Fruit fly (Drosophila melanogaster): ENCODE data around the gene Nfs1.

Gene Nfs1

dm6 chr2L:12045941-12046855, 46.7 kb downstream of the Nfs1 start, which contains the start of gene CG6770 (continued):
- TF ChIP-seq Hmx (GFP tag; optimal IDR thresholded peaks at IDR 0.05) (peak; percentile 2), CG3838 (GFP tag; optimal IDR thresholded peaks at IDR 0.05) (peak; percentile 56), NC2α (GFP tag; optimal IDR thresholded peaks at IDR 0.05) (no peak), CG9817 (tag; optimal IDR thresholded peaks at IDR 0.05) (peak; percentile 73), exex (tag; optimal IDR thresholded peaks at IDR 0.05) (peak; percentile 67), Lpt (GFP tag; optimal IDR thresholded peaks at IDR 0.05) (no peak), vnd (GFP tag; IDR thresholded peaks at IDR 0.05; ENCODE audit: partially characterized antibody) (no peak), CG2129 (GFP tag; IDR thresholded peaks at IDR 0.05; ENCODE audit: partially characterized antibody) (no peak), fd102C (GFP tag; optimal IDR thresholded peaks at IDR 0.05) (no peak), CG17802 (tag; optimal IDR thresholded peaks at IDR 0.05) (no peak), otp (GFP tag; IDR thresholded peaks at IDR 0.05) (peak; percentile 52; the same call in 1 of the 3 replicates), ci (GFP tag; IDR thresholded peaks at IDR 0.05) (peak; percentile 89), wor (GFP tag; IDR thresholded peaks at IDR 0.05) (peak; percentile 59), CG8478 (optimal IDR thresholded peaks at IDR 0.05) (peak; percentile 21), tll (GFP tag; optimal IDR thresholded peaks at IDR 0.05) (no peak), CG11093 (GFP tag; IDR thresholded peaks at IDR 0.05) (peak; percentile 73; the same call in 2 of the 3 replicates), H15 (GFP tag; IDR thresholded peaks at IDR 0.05) (peak; percentile 66; the same call in 1 of the 3 replicates), CG2120 (GFP tag; optimal IDR thresholded peaks at IDR 0.05) (peak; percentile 84), z (GFP tag; IDR thresholded peaks at IDR 0.05) (no peak), sima (GFP tag; optimal IDR thresholded peaks at IDR 0.05) (no peak)

DNA sequence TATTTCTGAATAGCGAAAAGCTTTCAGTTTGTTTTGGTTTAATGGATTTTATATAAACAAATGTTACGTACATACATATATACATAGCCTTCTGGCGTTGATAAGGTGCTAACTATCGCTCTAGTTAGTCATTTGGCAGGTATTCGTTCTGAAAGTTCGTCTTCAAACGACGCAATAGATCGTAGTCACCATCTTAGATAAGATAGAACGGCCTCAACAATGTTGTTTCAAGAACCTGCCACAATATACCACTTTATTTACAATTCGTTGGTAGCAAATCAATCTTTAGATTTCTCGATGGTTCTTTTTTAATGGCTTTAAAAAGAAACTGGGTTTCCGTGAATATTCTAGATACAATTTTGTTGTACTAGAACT, 47.4 kb downstream of the Nfs1 start:
- TF ChIP-seq sd (tag; optimal IDR thresholded peaks at IDR 0.05) (peak; percentile 98), Deaf1 (tag; optimal IDR thresholded peaks at IDR 0.05) (peak; percentile 8), kni (GFP tag; optimal IDR thresholded peaks at IDR 0.05) (no peak), exex (tag; optimal IDR thresholded peaks at IDR 0.05) (peak; percentile 80), gce (GFP tag; IDR thresholded peaks at IDR 0.05) (no peak), mirr (GFP tag; optimal IDR thresholded peaks at IDR 0.05) (peak; percentile 42), ttk (GFP tag; IDR thresholded peaks at IDR 0.05) (no peak), CG9876 (GFP tag; optimal IDR thresholded peaks at IDR 0.05) (no peak), grn (GFP tag; optimal IDR thresholded peaks at IDR 0.05) (peak; percentile 98), mam (GFP tag; optimal IDR thresholded peaks at IDR 0.05) (no peak), ranshi (GFP tag; IDR thresholded peaks at IDR 0.05) (no peak), sug (tag; optimal IDR thresholded peaks at IDR 0.05) (peak; percentile 21), CG14441 (GFP tag; IDR thresholded peaks at IDR 0.05) (peak; percentile 34; the same call in 1 of the 2 replicates), CG2712 (tag; optimal IDR thresholded peaks at IDR 0.05) (no peak), CG13624 (GFP tag; optimal IDR thresholded peaks at IDR 0.05) (peak; percentile 75), repo (GFP tag; optimal IDR thresholded peaks at IDR 0.05) (no peak), CG6854 (GFP tag; optimal IDR thresholded peaks at IDR 0.05) (peak; percentile 29)

dm6 chr2L:12048723-12049122, 49.3 kb downstream of the Nfs1 start, which contains the start of gene Plzf:
Gene Plzf, minus strand, starts transcription at chr2L:12048918.
- TF ChIP-seq chn (GFP tag; optimal IDR thresholded peaks at IDR 0.05) (no peak), CG2120 (GFP tag; optimal IDR thresholded peaks at IDR 0.05) (no peak), Optix (GFP tag; IDR thresholded peaks at IDR 0.05) (no peak), Hsf (GFP tag; optimal IDR thresholded peaks at IDR 0.05) (no peak), hbn (GFP tag; IDR thresholded peaks at IDR 0.05; ENCODE audit: partially characterized antibody) (no peak), ara (GFP tag; IDR thresholded peaks at IDR 0.05) (no peak), crp (GFP tag; optimal IDR thresholded peaks at IDR 0.05) (peak; percentile 59 to 91), ash1 (GFP tag; optimal IDR thresholded peaks at IDR 0.05) (no peak), Dp (GFP tag; optimal IDR thresholded peaks at IDR 0.05) (peak; percentile 35), MESR4 (GFP tag; optimal IDR thresholded peaks at IDR 0.05) (peak; percentile 22), pho (GFP tag; optimal IDR thresholded peaks at IDR 0.05) (no peak), maf-S (GFP tag; optimal IDR thresholded peaks at IDR 0.05) (no peak), nmo (GFP tag; optimal IDR thresholded peaks at IDR 0.05) (no peak), CG10431 (GFP tag; optimal IDR thresholded peaks at IDR 0.05) (no peak)

All from whole organism, embryonic.